Fruit fly (Drosophila melanogaster): ENCODE results near the gene CG1578.

The CG1578 gene

dm6 chrX:11818047-11818766 lies 1.9 kb upstream of the CG1578 start (continued):
- TF ChIP-seq dmrt93B (GFP tag; optimal IDR thresholded peaks at IDR 0.05) (peak; percentile 72), Hnf4 (GFP tag; optimal IDR thresholded peaks at IDR 0.05) (peak; percentile 92)

- peak; percentile 89 for TF ChIP-seq psq (GFP tag; optimal IDR thresholded peaks at IDR 0.05)
- peak; percentile 44 to 64 for TF ChIP-seq dl (GFP tag; optimal IDR thresholded peaks at IDR 0.05; ENCODE audit: insufficient read depth in 1 of 2, partially characterized antibody in 2 of 2)
- no peak for TF ChIP-seq Mio (GFP tag; optimal IDR thresholded peaks at IDR 0.05)
- TF ChIP-seq ey (GFP tag; optimal IDR thresholded peaks at IDR 0.05), result no peak
- no peak for TF ChIP-seq CG9705 (GFP tag; optimal IDR thresholded peaks at IDR 0.05)
- TF ChIP-seq Rel (GFP tag; optimal IDR thresholded peaks at IDR 0.05), result peak; percentile 38
- TF ChIP-seq Rel (tag; optimal IDR thresholded peaks at IDR 0.05), result no peak
- TF ChIP-seq Dif (GFP tag; optimal IDR thresholded peaks at IDR 0.05; ENCODE audit: partially characterized antibody), result peak; percentile 64
- no peak for TF ChIP-seq foxo (GFP tag; optimal IDR thresholded peaks at IDR 0.05)
- TF ChIP-seq sv (GFP tag; optimal IDR thresholded peaks at IDR 0.05), result no peak
- TF ChIP-seq GATAd (GFP tag; optimal IDR thresholded peaks at IDR 0.05), result no peak
- no peak for TF ChIP-seq rgr (GFP tag; optimal IDR thresholded peaks at IDR 0.05)
Measured at dm6 chrX:11817183-11817972, 1.0 kb upstream of the CG1578 start.

- no peak for TF ChIP-seq Hr83 (GFP tag; optimal IDR thresholded peaks at IDR 0.05; ENCODE audit: poor library complexity, severe bottlenecking)
- TF ChIP-seq rgr (GFP tag; optimal IDR thresholded peaks at IDR 0.05), result no peak
- TF ChIP-seq Dfd (GFP tag; optimal IDR thresholded peaks at IDR 0.05), result peak; percentile 24
- no peak for TF ChIP-seq dsf (GFP tag; optimal IDR thresholded peaks at IDR 0.05; ENCODE audit: borderline replicate concordance)
- no peak for TF ChIP-seq Dif (GFP tag; optimal IDR thresholded peaks at IDR 0.05; ENCODE audit: partially characterized antibody)
- peak; percentile 3 for TF ChIP-seq psq (GFP tag; optimal IDR thresholded peaks at IDR 0.05)
- TF ChIP-seq GATAd (GFP tag; optimal IDR thresholded peaks at IDR 0.05), result no peak
- TF ChIP-seq OdsH (GFP tag; optimal IDR thresholded peaks at IDR 0.05), result no peak
- TF ChIP-seq Myc (optimal IDR thresholded peaks at IDR 0.05), result peak; percentile 3
- no peak for TF ChIP-seq Mio (GFP tag; optimal IDR thresholded peaks at IDR 0.05)
- TF ChIP-seq Hr78 (GFP tag; optimal IDR thresholded peaks at IDR 0.05), result no peak
Measured at dm6 chrX:11815356-11816270, 738 bp downstream of the CG1578 start.

dm6 chrX:11813721-11814161 lies 2.6 kb downstream of the CG1578 start:
- TF ChIP-seq foxo (GFP tag; optimal IDR thresholded peaks at IDR 0.05), result no peak
- no peak for TF ChIP-seq Abd-B (GFP tag; optimal IDR thresholded peaks at IDR 0.05)
- TF ChIP-seq Hr83 (GFP tag; optimal IDR thresholded peaks at IDR 0.05; ENCODE audit: poor library complexity, severe bottlenecking), result no peak
- TF ChIP-seq CG9705 (GFP tag; optimal IDR thresholded peaks at IDR 0.05), result no peak
- no peak for TF ChIP-seq br (GFP tag; optimal IDR thresholded peaks at IDR 0.05)
- no peak for TF ChIP-seq psq (GFP tag; optimal IDR thresholded peaks at IDR 0.05)
- TF ChIP-seq tai (GFP tag; optimal IDR thresholded peaks at IDR 0.05), result no peak
- no peak for TF ChIP-seq Vsx2 (GFP tag; optimal IDR thresholded peaks at IDR 0.05; ENCODE audit: partially characterized antibody)
- no peak for TF ChIP-seq woc (GFP tag; optimal IDR thresholded peaks at IDR 0.05)
- TF ChIP-seq Hnf4 (GFP tag; optimal IDR thresholded peaks at IDR 0.05), result no peak
- TF ChIP-seq usp (GFP tag; optimal IDR thresholded peaks at IDR 0.05), result no peak
- no peak for TF ChIP-seq Dfd (GFP tag; optimal IDR thresholded peaks at IDR 0.05)
- TF ChIP-seq CG32264 (GFP tag; optimal IDR thresholded peaks at IDR 0.05), result no peak
- no peak for TF ChIP-seq dmrt93B (GFP tag; optimal IDR thresholded peaks at IDR 0.05)
- no peak for TF ChIP-seq Mio (GFP tag; optimal IDR thresholded peaks at IDR 0.05)
- TF ChIP-seq Hr78 (GFP tag; optimal IDR thresholded peaks at IDR 0.05), result no peak
- no peak for TF ChIP-seq sage (GFP tag; optimal IDR thresholded peaks at IDR 0.05)

Measured in whole organism, wandering third instar larva.